Fruit fly (Drosophila melanogaster) Kc167 (cell line): Measurements from ENCODE around the gene TotE.

ENCODE experiments used
- Myc ChIP-seq: fragments of >200 bp; optimal IDR thresholded peaks from 2 replicates; lab custom pipeline; 2017; ENCODE audit warnings: missing external identifiers
- Sin3A ChIP-seq: fragments of >200 bp; optimal IDR thresholded peaks from 2 replicates; lab custom pipeline; 2018; ENCODE audit warnings: missing external identifiers
- h ChIP-seq: fragments of >200 bp; optimal IDR thresholded peaks from 3 replicates; lab custom pipeline; 2018; ENCODE audit warnings: missing external identifiers
- psq ChIP-seq: fragments of >200 bp; optimal IDR thresholded peaks from 2 replicates; lab custom pipeline; 2017; ENCODE audit warnings: missing external identifiers
- ttk ChIP-seq: sonication (Bioruptor generic); optimal IDR thresholded peaks from 2 replicates; lab custom pipeline; 2017; ENCODE audit warnings: missing external identifiers

- no peak for TF ChIP-seq psq
- TF ChIP-seq Sin3A (lab: Kevin White, UChicago): no peak
- TF ChIP-seq h (lab: Kevin White, UChicago): no peak
- TF ChIP-seq Myc (lab: Kevin White, UChicago): no peak
- TF ChIP-seq ttk (lab: Kevin White, UChicago): no peak
Observed at dm6 chr2L:19898540-19899300, 14.6 kb downstream of the TotE start.
